Worm (Caenorhabditis elegans) whole organism, young adult: Measurements from ENCODE around the gene ptr-5.

Experiments
- F52B5.7 ChIP-seq: sonication (generic microtip); optimal IDR thresholded peaks from 2 replicates; lab custom pipeline; 2016; ENCODE audit warnings: mild to moderate bottlenecking, missing genetic modification characterization, missing compliant biosample characterization
- ama-1 ChIP-seq, 3 experiments: fragments of 150-350 bp in 1 of 3; sonication (generic microtip) in 2 of 3; optimal IDR thresholded peaks; 2 replicates each; lab custom pipeline; 2014 to 2018; ENCODE audit warnings: missing biosample characterization in 2 of 3, missing genetic modification characterization in 2 of 3, missing genetic modification reagents in 2 of 3
- attf-5 ChIP-seq: fragments of 200-800 bp; sonication (Bioruptor generic); optimal IDR thresholded peaks from 2 replicates; lab custom pipeline; 2018; ENCODE audit warnings: mild to moderate bottlenecking, missing genetic modification characterization, missing compliant biosample characterization
- hmg-20 ChIP-seq: fragments of 200-800 bp; sonication (Bioruptor generic); IDR thresholded peaks from 2 replicates; pipeline ENCODE4 v1.3.6; 2022; ENCODE audit warnings: missing genetic modification reagents, missing genetic modification characterization, missing compliant biosample characterization
- lag-1 ChIP-seq: fragments of 200-800 bp; sonication (Bioruptor generic); IDR thresholded peaks from 2 replicates; pipeline ENCODE4 v1.3.6; 2022; ENCODE audit warnings: missing genetic modification reagents, missing genetic modification characterization, missing compliant biosample characterization
- nhr-80 ChIP-seq: sonication (generic microtip); optimal IDR thresholded peaks from 2 replicates; lab custom pipeline; 2016; ENCODE audit warnings: missing genetic modification characterization, missing compliant biosample characterization
- pha-4 ChIP-seq: fragments of 150-350 bp; sonication (generic microtip); optimal IDR thresholded peaks from 2 replicates; lab custom pipeline; 2014; ENCODE audit warnings: missing biosample characterization, missing genetic modification reagents, missing genetic modification characterization
- rpc-1 ChIP-seq, 2 experiments: fragments of 150-350 bp in 1 of 2; sonication (generic microtip) in 1 of 2; optimal IDR thresholded peaks; 2 replicates each; lab custom pipeline; 2014 to 2018; ENCODE audit warnings: missing biosample characterization in 1 of 2, missing genetic modification characterization in 1 of 2, missing genetic modification reagents in 1 of 2, missing genotype in 1 of 2
- snpc-4 ChIP-seq, 5 experiments: fragments of 150-350 bp in 1 of 5; sonication (generic microtip) in 4 of 5; optimal IDR thresholded peaks; 2 replicates each; lab custom pipeline; 2014 to 2018; ENCODE audit warnings: missing genetic modification characterization in 5 of 5, missing biosample characterization in 3 of 5, antibody characterized with exemption in 2 of 5, mild to moderate bottlenecking in 2 of 5, missing compliant biosample characterization in 2 of 5, missing genotype in 2 of 5, moderate library complexity in 2 of 5, missing genetic modification reagents in 1 of 5
- unc-62 ChIP-seq: fragments of 150-350 bp; optimal IDR thresholded peaks from 2 replicates; lab custom pipeline; 2014; ENCODE audit warnings: missing biosample characterization, missing genetic modification reagents, missing genetic modification characterization

ce11 chrX:17300735-17301134 lies 17.6 kb upstream of the ptr-5 start:
- no peak for TF ChIP-seq F52B5.7
- TF ChIP-seq ama-1 (optimal IDR thresholded peaks at IDR 0.05; lab: Kevin White, UChicago), result no peak
- TF ChIP-seq ama-1 (GFP tag; optimal IDR thresholded peaks at IDR 0.05; lab: Kevin White, UChicago), result no peak
- TF ChIP-seq nhr-80 (tag; lab: Kevin White, UChicago), result no peak
- no peak for TF ChIP-seq lag-1 (GFP tag; lab: Robert Waterston, UW)
- TF ChIP-seq snpc-4 (GFP tag; optimal IDR thresholded peaks at IDR 0.05; lab: Kevin White, UChicago), result no peak
- peak in 2 of 4 experiments; percentile 88 to 90 for TF ChIP-seq snpc-4 (tag; optimal IDR thresholded peaks at IDR 0.05; lab: Kevin White, UChicago)
- TF ChIP-seq rpc-1 (optimal IDR thresholded peaks at IDR 0.05; lab: Kevin White, UChicago), result no peak
- no peak for TF ChIP-seq rpc-1 (tag; optimal IDR thresholded peaks at IDR 0.05; lab: Kevin White, UChicago)
- no peak for TF ChIP-seq pha-4 (tag; lab: Kevin White, UChicago)
- no peak for TF ChIP-seq attf-5 (GFP tag; lab: Kevin White, UChicago)
- no peak for TF ChIP-seq unc-62 (GFP tag; lab: Kevin White, UChicago)
- TF ChIP-seq hmg-20 (GFP tag; lab: Robert Waterston, UW), result no peak
